Worm (Caenorhabditis elegans): Measurements from ENCODE around the gene scl-9.

Gene scl-9

DNA sequence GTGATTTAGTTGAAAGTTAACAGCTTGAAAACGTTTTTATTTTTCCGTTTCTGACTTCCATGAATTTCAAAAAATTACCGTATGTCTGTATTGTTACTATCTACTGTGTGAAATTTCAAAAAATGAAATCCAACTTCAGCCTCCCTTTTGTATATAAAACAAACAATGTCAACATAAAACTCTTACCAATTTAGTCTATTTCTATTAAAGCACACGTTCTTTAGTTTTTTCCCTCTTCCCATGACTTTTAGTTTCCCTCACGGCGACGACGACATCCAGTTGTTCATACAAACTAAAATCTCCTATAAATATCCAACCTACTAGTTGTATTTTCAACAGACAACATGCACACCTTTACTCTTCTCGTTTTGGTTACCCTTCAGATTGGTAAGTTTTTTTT is 12.3 kb downstream of the scl-9 start, which contains the start of gene scl-3:
TSS of gene scl-3 (plus strand) at position 301 of the 400 bp plus-strand sequence.
- no peak for TF ChIP-seq K11D2.4 (GFP tag; IDR thresholded peaks at IDR 0.05)

DNA sequence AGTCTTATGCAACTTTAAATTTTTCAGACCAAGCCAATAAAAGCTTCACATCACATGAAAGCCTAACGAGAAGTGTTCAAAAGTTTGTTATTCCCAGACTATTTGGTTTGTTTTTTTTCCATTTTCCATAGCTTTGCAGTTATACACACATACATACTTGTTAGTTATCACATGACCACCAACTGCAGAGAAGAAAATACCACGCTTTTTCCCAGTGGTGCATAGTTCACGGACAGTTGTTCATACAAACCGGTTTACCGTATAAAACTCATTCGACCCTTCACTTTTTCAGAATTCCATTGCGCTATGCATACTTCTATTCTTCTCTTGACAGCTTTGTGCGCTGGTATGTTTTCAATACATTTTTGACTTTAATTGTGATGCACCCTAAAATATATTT is 16.8 kb downstream of the scl-9 start, which contains the start of gene scl-5:
TSS of gene scl-5 (plus strand) at position 301 of the 400 bp plus-strand sequence.
- no peak for TF ChIP-seq unc-62 (GFP tag; optimal IDR thresholded peaks at IDR 0.05)
- TF ChIP-seq F23B12.7 (tag; optimal IDR thresholded peaks at IDR 0.05; ENCODE audit: insufficient read depth) = no peak

DNA sequence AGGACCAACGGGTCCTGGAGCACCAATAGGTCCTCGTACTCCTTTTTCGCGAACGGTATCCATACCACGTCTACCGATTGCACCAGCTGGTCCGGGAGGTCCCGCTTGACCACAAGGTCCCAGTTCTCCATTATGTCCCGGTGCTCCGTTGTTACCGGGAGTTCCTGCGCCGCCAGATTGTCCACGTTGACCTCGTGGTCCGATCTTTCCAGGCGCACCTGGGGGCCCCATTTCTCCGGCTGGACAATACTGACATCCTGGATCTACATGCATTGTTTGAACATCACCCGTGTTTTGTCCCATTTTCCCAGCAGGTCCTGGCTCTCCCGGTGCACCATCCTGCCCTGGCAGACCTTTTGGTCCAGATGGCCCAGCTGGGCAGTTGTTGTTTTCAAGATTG is 19.1 kb downstream of the scl-9 start:
- TF ChIP-seq snpc-3.4 (tag; optimal IDR thresholded peaks at IDR 0.05) (no peak), hlh-26 (GFP tag; conservative IDR thresholded peaks at IDR 0.05) (no peak), ceh-40 (GFP tag; IDR thresholded peaks at IDR 0.05) (no peak), cebp-2 (GFP tag; IDR thresholded peaks at IDR 0.05) (peak; percentile 81; the same call in 1 of the 2 replicates), zfh-2 (GFP tag; conservative IDR thresholded peaks at IDR 0.05) (peak; percentile 63), T26A5.8 (tag; optimal IDR thresholded peaks at IDR 0.05) (no peak), ztf-25 (GFP tag; IDR thresholded peaks at IDR 0.05) (no peak), lin-26 (GFP tag; IDR thresholded peaks at IDR 0.05) (no peak), somi-1 (GFP tag; optimal IDR thresholded peaks at IDR 0.05) (no peak), madf-6 (GFP tag; IDR thresholded peaks at IDR 0.05) (no peak), F57A8.1 (GFP tag; optimal IDR thresholded peaks at IDR 0.05) (no peak), pha-4 (tag; optimal IDR thresholded peaks at IDR 0.05) (no peak), nfyb-1 (GFP tag; IDR thresholded peaks at IDR 0.05) (no peak), ztf-28 (GFP tag; IDR thresholded peaks at IDR 0.05) (no peak), lin-40 (tag; optimal IDR thresholded peaks at IDR 0.05) (no peak), fkh-3 (tag; optimal IDR thresholded peaks at IDR 0.05) (no peak)

DNA sequence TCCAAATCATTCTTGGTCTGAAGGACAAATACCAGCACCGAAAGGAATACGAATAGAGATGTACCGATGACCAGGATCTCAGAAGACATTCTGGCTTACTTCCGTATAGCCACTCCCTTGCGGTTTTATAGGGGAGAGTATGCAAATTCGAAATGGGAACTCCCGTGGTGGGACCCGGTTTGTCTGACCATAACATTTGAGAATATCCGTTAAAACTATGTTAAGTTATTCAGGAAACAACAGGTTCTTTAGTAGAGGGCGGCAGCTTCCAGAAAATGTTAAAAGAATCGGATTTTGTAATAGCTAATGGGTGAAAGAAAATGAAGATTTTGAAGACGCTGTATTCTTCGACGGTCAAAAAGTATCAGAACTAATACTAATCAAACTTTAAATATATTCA is 20.3 kb downstream of the scl-9 start, which contains the start of gene col-131:
TSS of gene col-131 (minus strand) at position 101 of the 400 bp plus-strand sequence.
- no peak for TF ChIP-seq ekl-4 (GFP tag; IDR thresholded peaks at IDR 0.05)
- no peak for TF ChIP-seq bed-1 (GFP tag; IDR thresholded peaks at IDR 0.05)
- no peak for TF ChIP-seq xnd-1 (tag; optimal IDR thresholded peaks at IDR 0.05)
- TF ChIP-seq B0019.2 (GFP tag; conservative IDR thresholded peaks at IDR 0.05) = no peak
- TF ChIP-seq unc-62 (GFP tag; optimal IDR thresholded peaks at IDR 0.05) = no peak
- no peak for TF ChIP-seq aptf-2 (GFP tag; conservative IDR thresholded peaks at IDR 0.05)
- TF ChIP-seq ztf-28 (GFP tag; IDR thresholded peaks at IDR 0.05) = no peak
- TF ChIP-seq attf-3 (GFP tag; conservative IDR thresholded peaks at IDR 0.05) = no peak
- no peak for TF ChIP-seq nfya-1 (tag; optimal IDR thresholded peaks at IDR 0.05; ENCODE audit: borderline replicate concordance, insufficient read depth)
- TF ChIP-seq rpc-1 (optimal IDR thresholded peaks at IDR 0.05) = no peak
- TF ChIP-seq rpc-1 (tag; optimal IDR thresholded peaks at IDR 0.05) = no peak
- no peak for TF ChIP-seq gei-17 (GFP tag; optimal IDR thresholded peaks at IDR 0.05)
- no peak for TF ChIP-seq athp-1 (tag; optimal IDR thresholded peaks at IDR 0.05)

DNA sequence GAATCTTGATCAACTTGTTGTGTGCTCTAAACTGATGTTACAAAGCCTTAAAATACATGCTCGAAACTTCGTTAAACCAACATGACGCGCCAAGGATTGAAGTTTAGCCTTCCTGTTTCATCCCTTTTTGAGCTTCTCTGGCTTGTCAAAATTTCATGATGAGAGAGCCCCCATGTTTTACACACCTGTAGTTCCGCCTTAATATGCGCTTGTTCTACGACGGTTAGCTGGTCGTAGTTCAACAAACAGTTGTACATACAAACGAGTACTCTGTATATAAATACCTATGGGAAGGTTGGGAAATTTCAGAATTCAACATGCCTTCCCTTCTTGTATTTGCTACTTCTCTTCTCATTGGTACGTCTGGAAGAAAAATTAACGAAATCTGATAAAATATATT is 21.5 kb downstream of the scl-9 start, which contains the start of gene scl-6:
TSS of gene scl-6 (plus strand) at position 301 of the 400 bp plus-strand sequence.
- TF ChIP-seq zim-3 (tag; optimal IDR thresholded peaks at IDR 0.05) (no peak), efl-1 (GFP tag; optimal IDR thresholded peaks at IDR 0.05) (no peak), attf-5 (GFP tag; optimal IDR thresholded peaks at IDR 0.05) (no peak), cebp-2 (GFP tag; IDR thresholded peaks at IDR 0.05) (no peak), bed-2 (GFP tag; IDR thresholded peaks at IDR 0.05) (no peak), nhr-120 (GFP tag; IDR thresholded peaks at IDR 0.05) (no peak), ztf-18 (tag; optimal IDR thresholded peaks at IDR 0.05) (no peak)

Measured in whole organism, young adult.